Worm (Caenorhabditis elegans) whole organism, L1 larva: ENCODE results near the gene Y105C5B.11.

Experiments
- aly-2 ChIP-seq: fragments of 150-350 bp; optimal IDR thresholded peaks from 2 replicates; lab custom pipeline; 2014; ENCODE audit warnings: missing biosample characterization, missing genetic modification characterization
- dpl-1 ChIP-seq, 3 experiments: fragments of 150-350 bp in 2 of 3; sonication (generic microtip) in 1 of 3; optimal IDR thresholded peaks; 2 replicates each; lab custom pipeline; 2014 to 2017; ENCODE audit warnings: missing biosample characterization in 3 of 3, missing genetic modification characterization in 3 of 3, missing genetic modification reagents in 3 of 3
- egl-27 ChIP-seq, 2 experiments: fragments of 150-350 bp in 1 of 2; sonication (generic microtip); optimal IDR thresholded peaks; 3 replicates each; lab custom pipeline; 2017 to 2018; ENCODE audit warnings: missing biosample characterization in 2 of 2, missing genetic modification characterization in 2 of 2, missing genetic modification reagents in 2 of 2
- hlh-17 ChIP-seq: fragments of 200-800 bp; sonication (Bioruptor generic); optimal IDR thresholded peaks from 2 replicates; lab custom pipeline; 2018; ENCODE audit warnings: missing genetic modification characterization, mild to moderate bottlenecking, missing compliant biosample characterization, moderate library complexity, borderline replicate concordance
- nhr-84 ChIP-seq: sonication (generic microtip); optimal IDR thresholded peaks from 2 replicates; lab custom pipeline; 2017; ENCODE audit warnings: missing biosample characterization, missing genetic modification characterization

DNA sequence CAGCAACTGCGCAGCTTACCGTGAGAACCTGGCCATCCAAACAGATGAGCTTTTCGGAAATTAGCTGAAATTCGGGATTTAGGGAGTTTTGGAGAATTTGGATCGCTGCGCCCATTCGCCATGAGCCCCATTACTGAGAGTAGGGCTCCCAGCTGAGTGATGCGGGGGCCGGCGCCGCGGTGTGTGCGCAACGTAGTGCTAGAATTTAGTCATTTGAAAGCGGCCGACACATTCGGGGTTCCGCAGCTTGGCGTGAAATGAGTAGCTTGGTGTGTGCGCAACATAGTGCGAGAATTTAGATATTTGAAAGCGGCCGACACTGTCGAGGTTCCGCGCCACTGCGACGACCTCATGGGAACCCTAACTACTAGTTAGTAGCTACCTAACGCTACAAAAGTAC, 492 bp downstream of the Y105C5B.11 start:
- TF ChIP-seq dpl-1 (GFP tag; optimal IDR thresholded peaks at IDR 0.05; lab: Kevin White, UChicago): no peak
- TF ChIP-seq nhr-84: no peak
- TF ChIP-seq egl-27 (tag; optimal IDR thresholded peaks at IDR 0.05; lab: Kevin White, UChicago): no peak
- TF ChIP-seq hlh-17: no peak
- TF ChIP-seq aly-2 (tag; lab: Kevin White, UChicago): no peak
